Fruit fly (Drosophila melanogaster): ENCODE measurements around the gene CG7304.

The CG7304 gene

dm6 chr3L:15699626-15700337 is 20.3 kb downstream of the CG7304 start, which contains the start of gene comm2:
comm2 (minus strand) TSS chr3L:15699850.
- TF ChIP-seq Pif1B (GFP tag; optimal IDR thresholded peaks at IDR 0.05): peak; percentile 16
- no peak for TF ChIP-seq CG12605 (GFP tag; IDR thresholded peaks at IDR 0.05)
- no peak for TF ChIP-seq gl (tag; optimal IDR thresholded peaks at IDR 0.05)
- peak; percentile 48; the same call in 2 of the 3 replicates for TF ChIP-seq CG4496 (GFP tag; IDR thresholded peaks at IDR 0.05)
- TF ChIP-seq Ets98B (GFP tag; IDR thresholded peaks at IDR 0.05): peak; percentile 26; the same call in 1 of the 2 replicates
- TF ChIP-seq CG34367 (tag; optimal IDR thresholded peaks at IDR 0.05): no peak
- TF ChIP-seq CG13204 (GFP tag; optimal IDR thresholded peaks at IDR 0.05): peak; percentile 17
- TF ChIP-seq CG15710 (tag; optimal IDR thresholded peaks at IDR 0.05): no peak
- TF ChIP-seq Snoo (tag; optimal IDR thresholded peaks at IDR 0.05): no peak
- TF ChIP-seq rn (GFP tag; IDR thresholded peaks at IDR 0.05): no peak
- TF ChIP-seq CG17806 (tag; optimal IDR thresholded peaks at IDR 0.05): no peak
- TF ChIP-seq CG8159 (tag; optimal IDR thresholded peaks at IDR 0.05): no peak
- no peak for TF ChIP-seq CG32121 (GFP tag; IDR thresholded peaks at IDR 0.05)
- TF ChIP-seq CG8301 (tag; optimal IDR thresholded peaks at IDR 0.05): no peak
- TF ChIP-seq CG9948 (tag; optimal IDR thresholded peaks at IDR 0.05): no peak
- no peak for TF ChIP-seq fd96Ca (GFP tag; IDR thresholded peaks at IDR 0.05)
- TF ChIP-seq CG14655 (GFP tag; optimal IDR thresholded peaks at IDR 0.05): no peak
- peak; percentile 10 for TF ChIP-seq EcR (GFP tag; optimal IDR thresholded peaks at IDR 0.05)
- no peak for TF ChIP-seq CG10348 (GFP tag; IDR thresholded peaks at IDR 0.05)
- TF ChIP-seq Pif1A (GFP tag; optimal IDR thresholded peaks at IDR 0.05): no peak
- TF ChIP-seq D1 (tag; optimal IDR thresholded peaks at IDR 0.05): no peak

- TF ChIP-seq Pif1A (GFP tag; optimal IDR thresholded peaks at IDR 0.05) (peak; percentile 47), CG9948 (tag; optimal IDR thresholded peaks at IDR 0.05) (peak; percentile 85), CG4496 (GFP tag; IDR thresholded peaks at IDR 0.05) (no peak), CG32121 (GFP tag; IDR thresholded peaks at IDR 0.05) (no peak), CG34367 (tag; optimal IDR thresholded peaks at IDR 0.05) (peak; percentile 80), gl (tag; optimal IDR thresholded peaks at IDR 0.05) (no peak), CG8301 (tag; optimal IDR thresholded peaks at IDR 0.05) (peak; percentile 39), CG15710 (tag; optimal IDR thresholded peaks at IDR 0.05) (peak; percentile 80), CG8159 (tag; optimal IDR thresholded peaks at IDR 0.05) (peak; percentile 82), CG12605 (GFP tag; IDR thresholded peaks at IDR 0.05) (no peak), CG17806 (tag; optimal IDR thresholded peaks at IDR 0.05) (peak; percentile 83), CG10348 (GFP tag; IDR thresholded peaks at IDR 0.05) (no peak), Ets98B (GFP tag; IDR thresholded peaks at IDR 0.05) (no peak), Snoo (tag; optimal IDR thresholded peaks at IDR 0.05) (peak; percentile 82), D1 (tag; optimal IDR thresholded peaks at IDR 0.05) (peak; percentile 85), CG13204 (GFP tag; optimal IDR thresholded peaks at IDR 0.05) (no peak), Pif1B (GFP tag; optimal IDR thresholded peaks at IDR 0.05) (peak; percentile 15), rn (GFP tag; IDR thresholded peaks at IDR 0.05) (no peak), CG14655 (GFP tag; optimal IDR thresholded peaks at IDR 0.05) (peak; percentile 73), EcR (GFP tag; optimal IDR thresholded peaks at IDR 0.05) (no peak), fd96Ca (GFP tag; IDR thresholded peaks at IDR 0.05) (no peak)
Observed at dm6 chr3L:15700338-15700966, 20.9 kb downstream of the CG7304 start.

- TF ChIP-seq CG34367 (tag; optimal IDR thresholded peaks at IDR 0.05) (no peak), fd96Ca (GFP tag; IDR thresholded peaks at IDR 0.05) (no peak), D1 (tag; optimal IDR thresholded peaks at IDR 0.05) (no peak), CG14655 (GFP tag; optimal IDR thresholded peaks at IDR 0.05) (no peak), CG17806 (tag; optimal IDR thresholded peaks at IDR 0.05) (no peak), Ets98B (GFP tag; IDR thresholded peaks at IDR 0.05) (no peak), CG8159 (tag; optimal IDR thresholded peaks at IDR 0.05) (no peak), CG10348 (GFP tag; IDR thresholded peaks at IDR 0.05) (no peak), rn (GFP tag; IDR thresholded peaks at IDR 0.05) (no peak), Pif1B (GFP tag; optimal IDR thresholded peaks at IDR 0.05) (no peak), gl (tag; optimal IDR thresholded peaks at IDR 0.05) (no peak), EcR (GFP tag; optimal IDR thresholded peaks at IDR 0.05) (no peak), Pif1A (GFP tag; optimal IDR thresholded peaks at IDR 0.05) (no peak), CG8301 (tag; optimal IDR thresholded peaks at IDR 0.05) (no peak), Snoo (tag; optimal IDR thresholded peaks at IDR 0.05) (no peak), CG12605 (GFP tag; IDR thresholded peaks at IDR 0.05) (no peak)
Observed at dm6 chr3L:15702191-15702590, 22.7 kb downstream of the CG7304 start.

- TF ChIP-seq Ets98B (GFP tag; IDR thresholded peaks at IDR 0.05): no peak
- no peak for TF ChIP-seq Pif1B (GFP tag; optimal IDR thresholded peaks at IDR 0.05)
- no peak for TF ChIP-seq CG15710 (tag; optimal IDR thresholded peaks at IDR 0.05)
- TF ChIP-seq gl (tag; optimal IDR thresholded peaks at IDR 0.05): no peak
- TF ChIP-seq CG9948 (tag; optimal IDR thresholded peaks at IDR 0.05): no peak
- TF ChIP-seq EcR (GFP tag; optimal IDR thresholded peaks at IDR 0.05): no peak
- TF ChIP-seq D1 (tag; optimal IDR thresholded peaks at IDR 0.05): no peak
- TF ChIP-seq rn (GFP tag; IDR thresholded peaks at IDR 0.05): no peak
- no peak for TF ChIP-seq CG12605 (GFP tag; IDR thresholded peaks at IDR 0.05)
- no peak for TF ChIP-seq CG8159 (tag; optimal IDR thresholded peaks at IDR 0.05)
- no peak for TF ChIP-seq CG10348 (GFP tag; IDR thresholded peaks at IDR 0.05)
- no peak for TF ChIP-seq Snoo (tag; optimal IDR thresholded peaks at IDR 0.05)
- no peak for TF ChIP-seq Pif1A (GFP tag; optimal IDR thresholded peaks at IDR 0.05)
- no peak for TF ChIP-seq CG14655 (GFP tag; optimal IDR thresholded peaks at IDR 0.05)
- no peak for TF ChIP-seq CG32121 (GFP tag; IDR thresholded peaks at IDR 0.05)
- TF ChIP-seq CG34367 (tag; optimal IDR thresholded peaks at IDR 0.05): no peak
- TF ChIP-seq CG8301 (tag; optimal IDR thresholded peaks at IDR 0.05): no peak
Observed at dm6 chr3L:15703330-15704119, 24.0 kb downstream of the CG7304 start.
